Fruit fly (Drosophila melanogaster): ENCODE measurements around the gene CG31789.

CG31789 gene

DNA sequence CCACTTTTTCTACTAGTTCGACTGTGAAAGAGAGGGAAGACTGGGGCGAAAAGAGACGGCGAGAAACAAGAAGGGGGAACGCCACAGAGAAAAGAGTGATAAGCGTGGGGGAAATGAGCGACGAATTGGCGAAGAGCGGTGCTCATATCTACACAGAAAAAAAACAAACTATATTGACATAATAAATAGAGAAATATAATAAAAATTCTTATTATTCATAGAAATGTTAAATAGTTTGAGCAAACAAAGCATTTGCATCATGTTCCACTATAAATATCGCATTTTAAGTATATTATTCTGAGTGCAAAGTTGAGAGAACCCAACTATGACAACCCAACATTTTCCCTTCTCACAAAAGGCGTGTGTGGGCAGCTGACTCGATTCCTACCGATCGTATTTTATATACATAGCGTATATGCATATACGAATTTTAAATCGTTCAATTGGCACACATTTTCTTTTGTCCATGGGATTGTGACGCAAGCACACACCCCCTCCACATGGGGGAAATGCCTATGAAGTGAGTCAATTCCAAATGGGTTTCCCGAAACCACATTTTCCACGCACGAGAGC lies 47.7 kb upstream of the CG31789 start (continued):
- no peak for TF ChIP-seq pita (GFP tag; optimal IDR thresholded peaks at IDR 0.05)
- TF ChIP-seq amos (GFP tag; IDR thresholded peaks at IDR 0.05; ENCODE audit: partially characterized antibody): no peak
- TF ChIP-seq Asciz (GFP tag; optimal IDR thresholded peaks at IDR 0.05): peak; percentile 74
- no peak for TF ChIP-seq hbn (GFP tag; IDR thresholded peaks at IDR 0.05; ENCODE audit: partially characterized antibody)
- peak; percentile 82 for TF ChIP-seq cwo (GFP tag; optimal IDR thresholded peaks at IDR 0.05)
- no peak for TF ChIP-seq trh (GFP tag; optimal IDR thresholded peaks at IDR 0.05)
- peak; percentile 82 for TF ChIP-seq CG17328 (GFP tag; IDR thresholded peaks at IDR 0.05)
- TF ChIP-seq CG33213 (GFP tag; optimal IDR thresholded peaks at IDR 0.05): no peak
- peak; percentile 76 for TF ChIP-seq CG2120 (GFP tag; optimal IDR thresholded peaks at IDR 0.05)
- peak; percentile 39 for TF ChIP-seq CG1529 (GFP tag; optimal IDR thresholded peaks at IDR 0.05)
- peak; percentile 83 for TF ChIP-seq dmrt99B (tag; optimal IDR thresholded peaks at IDR 0.05)
- no peak for TF ChIP-seq yki (optimal IDR thresholded peaks at IDR 0.05)
- no peak for TF ChIP-seq CG7987 (GFP tag; optimal IDR thresholded peaks at IDR 0.05)
- TF ChIP-seq zen2 (GFP tag; IDR thresholded peaks at IDR 0.05; ENCODE audit: partially characterized antibody): no peak
- no peak for TF ChIP-seq Mes4 (GFP tag; optimal IDR thresholded peaks at IDR 0.05)
- peak; percentile 65 for TF ChIP-seq Xbp1 (GFP tag; optimal IDR thresholded peaks at IDR 0.05)
- no peak for TF ChIP-seq luna (GFP tag; optimal IDR thresholded peaks at IDR 0.05)
- TF ChIP-seq CG13123 (GFP tag; optimal IDR thresholded peaks at IDR 0.05): peak; percentile 30
- TF ChIP-seq pan (optimal IDR thresholded peaks at IDR 0.05): no peak
- TF ChIP-seq pan (GFP tag; optimal IDR thresholded peaks at IDR 0.05 in 1 of 2, IDR thresholded peaks at IDR 0.05 in 1 of 2): peak in 1 of 2 experiments; percentile 88
- no peak for TF ChIP-seq CG17802 (tag; optimal IDR thresholded peaks at IDR 0.05)
- TF ChIP-seq HmgD (GFP tag; optimal IDR thresholded peaks at IDR 0.05): no peak
- 0 out of 2 replicates have a peak, but pooled peaks have one; percentile 48 for TF ChIP-seq CG10959 (GFP tag; IDR thresholded peaks at IDR 0.05)
- TF ChIP-seq pnt (GFP tag; optimal IDR thresholded peaks at IDR 0.05): peak; percentile 39
- TF ChIP-seq CrebB (tag; optimal IDR thresholded peaks at IDR 0.05): peak; percentile 5
- TF ChIP-seq crc (GFP tag; optimal IDR thresholded peaks at IDR 0.05): peak; percentile 7
- TF ChIP-seq tap (tag; optimal IDR thresholded peaks at IDR 0.05): peak; percentile 43
- peak; percentile 52; the same call in 1 of the 2 replicates for TF ChIP-seq gsb (GFP tag; IDR thresholded peaks at IDR 0.05)
- TF ChIP-seq Atf-2 (GFP tag; optimal IDR thresholded peaks at IDR 0.05): no peak
- no peak for TF ChIP-seq mirr (GFP tag; optimal IDR thresholded peaks at IDR 0.05)
- peak; percentile 65 for TF ChIP-seq CG17385 (GFP tag; optimal IDR thresholded peaks at IDR 0.05)
- peak; percentile 32 for TF ChIP-seq Jarid2 (GFP tag; optimal IDR thresholded peaks at IDR 0.05)
- peak; percentile 58 for TF ChIP-seq kay (GFP tag; optimal IDR thresholded peaks at IDR 0.05)
- no peak for TF ChIP-seq Dfd (GFP tag; optimal IDR thresholded peaks at IDR 0.05)
- TF ChIP-seq CG32772 (GFP tag; IDR thresholded peaks at IDR 0.05): peak; percentile 78
- TF ChIP-seq sc (optimal IDR thresholded peaks at IDR 0.05): no peak
- TF ChIP-seq sc (GFP tag; optimal IDR thresholded peaks at IDR 0.05): peak; percentile 3
- TF ChIP-seq ac (GFP tag; optimal IDR thresholded peaks at IDR 0.05): no peak
- no peak for TF ChIP-seq Hmx (GFP tag; optimal IDR thresholded peaks at IDR 0.05)
- peak; percentile 22 for TF ChIP-seq CG16815 (GFP tag; optimal IDR thresholded peaks at IDR 0.05)
- peak; percentile 57; the same call in 1 of the 3 replicates for TF ChIP-seq C15 (GFP tag; IDR thresholded peaks at IDR 0.05)
- peak; percentile 48; the same call in 1 of the 2 replicates for TF ChIP-seq CG11247 (GFP tag; IDR thresholded peaks at IDR 0.05)
- peak; percentile 56 for TF ChIP-seq wdn (GFP tag; IDR thresholded peaks at IDR 0.05)
- 0 out of 2 replicates have a peak, but pooled peaks have one; percentile 35 for TF ChIP-seq CG11085 (GFP tag; IDR thresholded peaks at IDR 0.05)
- TF ChIP-seq sens (GFP tag): peak; percentile 87
- TF ChIP-seq trem (tag; optimal IDR thresholded peaks at IDR 0.05): peak; percentile 35
- TF ChIP-seq Meics (GFP tag; optimal IDR thresholded peaks at IDR 0.05): peak; percentile 81
- TF ChIP-seq Camta (GFP tag; optimal IDR thresholded peaks at IDR 0.05): peak; percentile 18
- TF ChIP-seq CG15479 (GFP tag; optimal IDR thresholded peaks at IDR 0.05): no peak
- peak; percentile 25 for TF ChIP-seq CG18764 (GFP tag; optimal IDR thresholded peaks at IDR 0.05)
- no peak for TF ChIP-seq CG16863 (GFP tag; optimal IDR thresholded peaks at IDR 0.05)
